Fruit fly (Drosophila melanogaster): ENCODE results near the gene Sod1.

DNA sequence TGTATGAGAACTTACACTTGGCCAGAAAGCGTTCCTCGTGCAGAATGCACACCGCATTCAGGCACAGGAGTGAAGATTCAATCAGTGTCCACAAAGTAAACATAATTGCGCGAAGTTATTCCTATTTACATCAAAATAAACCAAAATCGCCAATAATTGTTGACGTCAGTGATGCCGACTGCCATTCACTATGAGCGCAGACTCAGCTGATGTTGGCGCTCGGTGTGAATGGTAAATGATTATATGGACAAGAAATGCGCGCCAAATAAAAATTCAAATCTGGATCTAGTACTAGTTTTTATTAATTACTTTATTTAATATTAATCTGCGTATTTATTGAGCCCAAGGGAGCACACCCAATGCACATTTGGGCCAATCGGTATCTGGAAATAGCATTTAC, 51.1 kb downstream of the Sod1 start, which contains the start of gene CG32069:
- no peak for TF ChIP-seq CG13204 (GFP tag; optimal IDR thresholded peaks at IDR 0.05)
- no peak for TF ChIP-seq CG8159 (tag; optimal IDR thresholded peaks at IDR 0.05)
- TF ChIP-seq gl (tag; optimal IDR thresholded peaks at IDR 0.05) = no peak
- no peak for TF ChIP-seq CG9948 (tag; optimal IDR thresholded peaks at IDR 0.05)
- no peak for TF ChIP-seq CG34367 (tag; optimal IDR thresholded peaks at IDR 0.05)
- no peak for TF ChIP-seq rn (GFP tag; IDR thresholded peaks at IDR 0.05)
- no peak for TF ChIP-seq CG14655 (GFP tag; optimal IDR thresholded peaks at IDR 0.05)
- TF ChIP-seq D1 (tag; optimal IDR thresholded peaks at IDR 0.05) = no peak
- TF ChIP-seq Pif1A (GFP tag; optimal IDR thresholded peaks at IDR 0.05) = no peak
- TF ChIP-seq Ets98B (GFP tag; IDR thresholded peaks at IDR 0.05) = no peak
- TF ChIP-seq Pif1B (GFP tag; optimal IDR thresholded peaks at IDR 0.05) = no peak

All from whole organism, pupa.